Fruit fly (Drosophila melanogaster) whole organism, embryonic: ENCODE measurements around the gene CG10663.

Source experiments
- ATbp ChIP-seq: fragments of 200-800 bp; sonication (Bioruptor generic); optimal IDR thresholded peaks from 2 replicates; lab custom pipeline; 2017; ENCODE audit warnings: missing biosample characterization, mild to moderate bottlenecking, missing genetic modification characterization, missing genetic modification reagents
- Adf1 ChIP-seq: fragments of 200-800 bp; sonication (Bioruptor generic); IDR thresholded peaks from 2 replicates; pipeline ENCODE4 v1.3.6; 2022; ENCODE audit warnings: missing biosample characterization, missing genetic modification characterization
- Bdp1 ChIP-seq: fragments of 200-800 bp; sonication (Bioruptor generic); optimal IDR thresholded peaks from 3 replicates; lab custom pipeline; 2016; ENCODE audit warnings: missing biosample characterization, missing genetic modification characterization
- CG11696 ChIP-seq: fragments of 200-800 bp; sonication (Bioruptor generic); IDR thresholded peaks from 2 replicates; pipeline ENCODE4 v1.3.6; 2022; ENCODE audit warnings: missing biosample characterization, missing genetic modification characterization
- CG11723 ChIP-seq: fragments of 200-800 bp; sonication (Bioruptor generic); optimal IDR thresholded peaks from 2 replicates; lab custom pipeline; 2017; ENCODE audit warnings: missing biosample characterization, mild to moderate bottlenecking, missing genetic modification characterization
- CG12104 ChIP-seq: fragments of 200-800 bp; sonication (Bioruptor generic); optimal IDR thresholded peaks from 3 replicates; lab custom pipeline; 2016; ENCODE audit warnings: missing biosample characterization, missing genetic modification characterization
- CG14710 ChIP-seq: fragments of 200-800 bp; sonication (Bioruptor generic); optimal IDR thresholded peaks from 3 replicates; lab custom pipeline; 2019; ENCODE audit warnings: missing biosample characterization, mild to moderate bottlenecking, missing genetic modification characterization, moderate library complexity
- CG1602 ChIP-seq: fragments of 200-800 bp; sonication (Bioruptor generic); optimal IDR thresholded peaks from 3 replicates; lab custom pipeline; 2016; ENCODE audit warnings: missing biosample characterization, missing genetic modification characterization
- CG1603 ChIP-seq: fragments of 200-800 bp; sonication (Bioruptor generic); optimal IDR thresholded peaks from 2 replicates; lab custom pipeline; 2019; ENCODE audit warnings: missing biosample characterization, mild to moderate bottlenecking, missing genetic modification characterization, moderate library complexity
- CG17359 ChIP-seq: fragments of 200-800 bp; sonication (Bioruptor generic); optimal IDR thresholded peaks from 3 replicates; lab custom pipeline; 2018; ENCODE audit warnings: missing biosample characterization, mild to moderate bottlenecking, missing genetic modification characterization, moderate library complexity
- CG17361 ChIP-seq: fragments of 200-800 bp; sonication (Bioruptor generic); IDR thresholded peaks from 3 replicates; pipeline ENCODE4 v1.3.6; 2022; ENCODE audit warnings: missing biosample characterization, missing genetic modification characterization
- CG30403 ChIP-seq: fragments of 200-800 bp; sonication (Bioruptor generic); optimal IDR thresholded peaks from 3 replicates; lab custom pipeline; 2016; ENCODE audit warnings: missing biosample characterization, missing genetic modification characterization
- CG34422 ChIP-seq: fragments of 200-800 bp; sonication (Bioruptor generic); IDR thresholded peaks from 3 replicates; pipeline ENCODE4 v1.3.6; 2022; ENCODE audit warnings: missing biosample characterization, missing genetic modification characterization
- CG6254 ChIP-seq: fragments of 200-800 bp; sonication (Bioruptor generic); optimal IDR thresholded peaks from 3 replicates; lab custom pipeline; 2017; ENCODE audit warnings: mild to moderate bottlenecking, missing biosample characterization, missing genetic modification reagents, missing genetic modification characterization
- CG6654 ChIP-seq: fragments of 200-800 bp; sonication (Bioruptor generic); optimal IDR thresholded peaks from 2 replicates; lab custom pipeline; 2017; ENCODE audit warnings: missing biosample characterization, mild to moderate bottlenecking, missing genetic modification characterization
- CG7928 ChIP-seq: fragments of 200-800 bp; sonication (Bioruptor generic); optimal IDR thresholded peaks from 2 replicates; lab custom pipeline; 2017; ENCODE audit warnings: missing biosample characterization, mild to moderate bottlenecking, missing genetic modification characterization
- CG8359 ChIP-seq: fragments of 200-800 bp; sonication (Bioruptor generic); optimal IDR thresholded peaks from 2 replicates; lab custom pipeline; 2017; ENCODE audit warnings: missing biosample characterization, mild to moderate bottlenecking, missing genetic modification characterization, borderline replicate concordance
- CHES-1-like ChIP-seq: fragments of 200-800 bp; sonication (Bioruptor generic); optimal IDR thresholded peaks from 2 replicates; lab custom pipeline; 2016; ENCODE audit warnings: missing biosample characterization, missing genetic modification characterization
- CoRest ChIP-seq: fragments of 200-800 bp; sonication (Bioruptor generic); optimal IDR thresholded peaks from 3 replicates; lab custom pipeline; 2018; ENCODE audit warnings: missing biosample characterization, mild to moderate bottlenecking, missing genetic modification characterization, moderate library complexity
- D19B ChIP-seq: fragments of 200-800 bp; sonication (Bioruptor generic); optimal IDR thresholded peaks from 2 replicates; lab custom pipeline; 2017; ENCODE audit warnings: missing biosample characterization, mild to moderate bottlenecking, missing genetic modification characterization
- Dp ChIP-seq: fragments of 200-800 bp; sonication (Bioruptor generic); optimal IDR thresholded peaks from 2 replicates; lab custom pipeline; 2018; ENCODE audit warnings: missing biosample characterization, mild to moderate bottlenecking, missing genetic modification characterization, moderate library complexity
- Dref ChIP-seq: fragments of 200-800 bp; sonication (Bioruptor generic); IDR thresholded peaks from 2 replicates; pipeline ENCODE4 v1.3.6; 2022; ENCODE audit warnings: missing biosample characterization, missing genetic modification characterization
- E2f2 ChIP-seq: fragments of 200-800 bp; sonication (Bioruptor generic); IDR thresholded peaks from 2 replicates; pipeline ENCODE4 v1.3.6; 2022; ENCODE audit warnings: missing biosample characterization, missing genetic modification characterization
- Ets65A ChIP-seq: fragments of 200-800 bp; sonication (Bioruptor generic); peaks from one replicate; lab custom pipeline; 2016; ENCODE audit warnings: missing biosample characterization, missing genetic modification characterization
- Ets97D ChIP-seq: fragments of 200-800 bp; sonication (Bioruptor generic); optimal IDR thresholded peaks from 3 replicates; lab custom pipeline; 2016; ENCODE audit warnings: missing biosample characterization, missing genetic modification characterization
- HHEX ChIP-seq: fragments of 200-800 bp; sonication (Bioruptor generic); optimal IDR thresholded peaks from 3 replicates; lab custom pipeline; 2017; ENCODE audit warnings: missing biosample characterization, mild to moderate bottlenecking, missing genetic modification characterization, missing genetic modification reagents
- Hey ChIP-seq: fragments of 200-800 bp; sonication (Bioruptor generic); optimal IDR thresholded peaks from 3 replicates; lab custom pipeline; 2018; ENCODE audit warnings: missing biosample characterization, mild to moderate bottlenecking, missing genetic modification characterization
- HmgD ChIP-seq: fragments of 200-800 bp; sonication (Bioruptor generic); optimal IDR thresholded peaks from 3 replicates; lab custom pipeline; 2016; ENCODE audit warnings: missing biosample characterization, missing genetic modification characterization
- HmgZ ChIP-seq: fragments of 200-800 bp; sonication (Bioruptor generic); optimal IDR thresholded peaks from 2 replicates; lab custom pipeline; 2018; ENCODE audit warnings: missing biosample characterization, mild to moderate bottlenecking, missing genetic modification characterization
- Hmr ChIP-seq: fragments of 200-800 bp; sonication (Bioruptor generic); optimal IDR thresholded peaks from 3 replicates; lab custom pipeline; 2017; ENCODE audit warnings: mild to moderate bottlenecking, missing biosample characterization, missing genetic modification reagents, missing genetic modification characterization
- MBD-R2 ChIP-seq: fragments of 200-800 bp; sonication (Bioruptor generic); IDR thresholded peaks from 2 replicates; pipeline ENCODE4 v1.3.6; 2022; ENCODE audit warnings: missing biosample characterization, missing genetic modification characterization
- Myb ChIP-seq: fragments of 200-800 bp; sonication (Bioruptor generic); optimal IDR thresholded peaks from 2 replicates; lab custom pipeline; 2016; ENCODE audit warnings: missing biosample characterization, missing genetic modification characterization
- Optix ChIP-seq: fragments of 200-800 bp; sonication (Bioruptor generic); IDR thresholded peaks from 3 replicates; pipeline ENCODE4 v1.3.6; 2022; ENCODE audit warnings: missing biosample characterization, missing genetic modification characterization
- Rfx ChIP-seq: fragments of 200-800 bp; sonication (Bioruptor generic); IDR thresholded peaks from 2 replicates; pipeline ENCODE4 v1.3.6; 2022; ENCODE audit warnings: missing biosample characterization, missing genetic modification characterization
- Scr ChIP-seq: fragments of 200-800 bp; sonication (Bioruptor generic); IDR thresholded peaks from 2 replicates; pipeline ENCODE4 v1.3.6; 2022; ENCODE audit warnings: missing biosample characterization, missing genetic modification characterization; ENCODE audit not compliant: partially characterized antibody
- Sin3A ChIP-seq: fragments of >200 bp; optimal IDR thresholded peaks from 2 replicates; lab custom pipeline; 2018
- caup ChIP-seq: fragments of 200-800 bp; sonication (Bioruptor generic); optimal IDR thresholded peaks from 3 replicates; lab custom pipeline; 2017; ENCODE audit warnings: missing biosample characterization, mild to moderate bottlenecking, missing genetic modification characterization, moderate library complexity; ENCODE audit not compliant: severe bottlenecking
- ci ChIP-seq: fragments of 200-800 bp; sonication (Bioruptor generic); IDR thresholded peaks from 3 replicates; pipeline ENCODE4 v1.3.6; 2022; ENCODE audit warnings: missing biosample characterization, missing genetic modification characterization
- crp ChIP-seq, 2 experiments: fragments of 200-800 bp; sonication (Bioruptor generic); optimal IDR thresholded peaks; 2 replicates in 1 of 2; 3 replicates in 1 of 2; lab custom pipeline; 2017; ENCODE audit warnings: missing biosample characterization in 2 of 2, missing genetic modification characterization in 2 of 2, mild to moderate bottlenecking in 1 of 2, moderate library complexity in 1 of 2
- danr ChIP-seq: fragments of 200-800 bp; sonication (Bioruptor generic); IDR thresholded peaks from 2 replicates; pipeline ENCODE4 v1.3.6; 2022; ENCODE audit warnings: missing biosample characterization, missing genetic modification characterization
- gem ChIP-seq: fragments of 200-800 bp; sonication (Bioruptor generic); optimal IDR thresholded peaks from 2 replicates; lab custom pipeline; 2019; ENCODE audit warnings: missing biosample characterization, mild to moderate bottlenecking, missing genetic modification characterization, moderate library complexity
- grau ChIP-seq: fragments of 200-800 bp; optimal IDR thresholded peaks from 3 replicates; lab custom pipeline; 2019; ENCODE audit warnings: missing biosample characterization, mild to moderate bottlenecking, missing genetic modification characterization, moderate library complexity
- grn ChIP-seq: fragments of 200-800 bp; sonication (Bioruptor generic); optimal IDR thresholded peaks from 3 replicates; lab custom pipeline; 2017; ENCODE audit warnings: missing biosample characterization, missing genetic modification characterization
- her ChIP-seq: fragments of 200-800 bp; sonication (Bioruptor generic); optimal IDR thresholded peaks from 2 replicates; lab custom pipeline; 2016; ENCODE audit warnings: missing biosample characterization, missing genetic modification characterization
- pzg ChIP-seq: fragments of 200-800 bp; sonication (Bioruptor generic); optimal IDR thresholded peaks from 3 replicates; lab custom pipeline; 2018; ENCODE audit warnings: missing biosample characterization, mild to moderate bottlenecking, missing genetic modification characterization, moderate library complexity
- schlank ChIP-seq: fragments of 200-800 bp; sonication (Bioruptor generic); optimal IDR thresholded peaks from 2 replicates; lab custom pipeline; 2018; ENCODE audit warnings: missing biosample characterization, mild to moderate bottlenecking, missing genetic modification characterization
- scrt ChIP-seq: fragments of 200-800 bp; sonication (Bioruptor generic); optimal IDR thresholded peaks from 2 replicates; lab custom pipeline; 2018; ENCODE audit warnings: missing biosample characterization, mild to moderate bottlenecking, missing genetic modification characterization, moderate library complexity
- sens ChIP-seq: fragments of 200-800 bp; sonication (Bioruptor generic); peaks from one replicate; lab custom pipeline; 2016; ENCODE audit warnings: missing biosample characterization, missing genetic modification characterization
- stwl ChIP-seq: fragments of 200-800 bp; sonication (Bioruptor generic); optimal IDR thresholded peaks from 3 replicates; lab custom pipeline; 2018; ENCODE audit warnings: missing biosample characterization, mild to moderate bottlenecking, missing genetic modification characterization, moderate library complexity
- tio ChIP-seq: fragments of 200-800 bp; sonication (Bioruptor generic); optimal IDR thresholded peaks from 2 replicates; lab custom pipeline; 2017; ENCODE audit warnings: missing biosample characterization, missing genetic modification characterization, inconsistent platforms
- yki ChIP-seq: fragments of >200 bp; optimal IDR thresholded peaks from 3 replicates; lab custom pipeline; 2018

The CG10663 gene

dm6 chr3L:12530044-12530443, 45.2 kb upstream of the CG10663 start, which contains the start of gene nst (continued):
- TF ChIP-seq CoRest (tag; lab: Kevin White, UChicago) (peak; percentile 17), Adf1 (GFP tag; lab: Robert Waterston, UW) (no peak), caup (peak; percentile 1), her (GFP tag; lab: Kevin White, UChicago) (peak; percentile 37), sens (GFP tag; lab: Kevin White, UChicago) (peak; percentile 68), Ets65A (GFP tag; lab: Kevin White, UChicago) (peak; percentile 60), gem (tag; lab: Kevin White, UChicago) (peak; percentile 15), D19B (GFP tag; lab: Kevin White, UChicago) (no peak), CG34422 (peak; percentile 43; the same call in 1 of the 3 replicates), CG6254 (GFP tag; lab: Kevin White, UChicago) (peak; percentile 16), HmgZ (tag; lab: Kevin White, UChicago) (peak; percentile 7), Rfx (GFP tag; lab: Robert Waterston, UW) (0 out of 2 replicates have a peak, but pooled peaks have one; percentile 28), CG11696 (peak; percentile 94), Hey (tag; lab: Kevin White, UChicago) (no peak), crp (GFP tag; optimal IDR thresholded peaks at IDR 0.05; lab: Kevin White, UChicago) (peak in 1 of 2 experiments; percentile 78), HmgD (GFP tag; lab: Kevin White, UChicago) (peak; percentile 23), pzg (GFP tag; lab: Kevin White, UChicago) (peak; percentile 67), CHES-1-like (GFP tag; lab: Kevin White, UChicago) (peak; percentile 6), Myb (GFP tag; lab: Kevin White, UChicago) (peak; percentile 57), CG1603 (tag; lab: Kevin White, UChicago) (peak; percentile 61), Hmr (GFP tag; lab: Kevin White, UChicago) (peak; percentile 14), Sin3A (peak; percentile 9), danr (GFP tag; lab: Robert Waterston, UW) (no peak), Ets97D (GFP tag; lab: Kevin White, UChicago) (peak; percentile 15), Scr (GFP tag; lab: Robert Waterston, UW) (peak; percentile 40), CG14710 (tag; lab: Kevin White, UChicago) (peak; percentile 30), stwl (tag; lab: Kevin White, UChicago) (peak; percentile 44), CG17361 (GFP tag; lab: Robert Waterston, UW) (0 out of 3 replicates have a peak, but pooled peaks have one; percentile 13), ci (GFP tag; lab: Robert Waterston, UW) (peak; percentile 16; the same call in 1 of the 3 replicates), Dref (peak; percentile 33; the same call in 1 of the 2 replicates), grau (tag; lab: Kevin White, UChicago) (peak; percentile 16), CG11723 (GFP tag; lab: Kevin White, UChicago) (no peak), E2f2 (GFP tag; lab: Robert Waterston, UW) (peak; percentile 83), Dp (peak; percentile 70), yki (lab: Kevin White, UChicago) (no peak), MBD-R2 (peak; percentile 89)

- TF ChIP-seq grn (GFP tag; lab: Kevin White, UChicago) (peak; percentile 57), CG8359 (GFP tag; lab: Kevin White, UChicago) (peak; percentile 30), scrt (GFP tag; lab: Kevin White, UChicago) (peak; percentile 10), HHEX (GFP tag; lab: Kevin White, UChicago) (peak; percentile 10), CG12104 (GFP tag; lab: Kevin White, UChicago) (peak; percentile 17), stwl (tag; lab: Kevin White, UChicago) (no peak), schlank (no peak), ATbp (GFP tag; lab: Kevin White, UChicago) (peak; percentile 40), CG30403 (GFP tag; lab: Kevin White, UChicago) (peak; percentile 47), Bdp1 (GFP tag; lab: Kevin White, UChicago) (no peak), CG6654 (GFP tag; lab: Kevin White, UChicago) (peak; percentile 15), tio (GFP tag; lab: Kevin White, UChicago) (no peak), CG1602 (GFP tag; lab: Kevin White, UChicago) (peak; percentile 3), CG7928 (GFP tag; lab: Kevin White, UChicago) (no peak), CG17359 (tag; lab: Kevin White, UChicago) (peak; percentile 70), Optix (0 out of 3 replicates have a peak, but pooled peaks have one; percentile 17)
Observed at dm6 chr3L:12529431-12530007, 44.7 kb upstream of the CG10663 start.
